Fruit fly (Drosophila melanogaster) whole organism, prepupa: ENCODE data around the gene CG10140.

Experiments used
- Blimp-1 ChIP-seq: fragments of 200-800 bp; sonication (Bioruptor generic); optimal IDR thresholded peaks from 3 replicates; lab custom pipeline; 2017; ENCODE audit warnings: missing biosample characterization, missing genetic modification characterization, mild to moderate bottlenecking, moderate library complexity, missing genetic modification reagents
- CG10631 ChIP-seq: fragments of 200-800 bp; sonication (Bioruptor generic); optimal IDR thresholded peaks from 2 replicates; lab custom pipeline; 2016; ENCODE audit warnings: missing biosample characterization, missing genetic modification characterization
- CG10669 ChIP-seq: fragments of 200-800 bp; sonication (Bioruptor generic); optimal IDR thresholded peaks from 3 replicates; lab custom pipeline; 2018; ENCODE audit warnings: missing biosample characterization, mild to moderate bottlenecking, missing genetic modification characterization, moderate library complexity
- CG11294 ChIP-seq: fragments of 200-800 bp; sonication (Bioruptor generic); IDR thresholded peaks from 2 replicates; pipeline ENCODE4 v1.3.6; 2022; ENCODE audit warnings: missing biosample characterization, missing genetic modification characterization
- CG11902 ChIP-seq: fragments of 200-800 bp; sonication (Bioruptor generic); optimal IDR thresholded peaks from 3 replicates; lab custom pipeline; 2016; ENCODE audit warnings: missing biosample characterization, missing genetic modification characterization
- CG15336 ChIP-seq: fragments of 200-800 bp; sonication (Bioruptor generic); IDR thresholded peaks from 2 replicates; pipeline ENCODE4 v1.3.6; 2022; ENCODE audit warnings: missing biosample characterization, missing genetic modification characterization
- CG16779 ChIP-seq: fragments of 200-800 bp; sonication (Bioruptor generic); optimal IDR thresholded peaks from 3 replicates; lab custom pipeline; 2017; ENCODE audit warnings: missing biosample characterization, mild to moderate bottlenecking, missing genetic modification characterization
- CG3032 ChIP-seq: fragments of 200-800 bp; optimal IDR thresholded peaks from 2 replicates; lab custom pipeline; 2019; ENCODE audit warnings: missing biosample characterization, mild to moderate bottlenecking, missing genetic modification characterization, moderate library complexity
- CG31627 ChIP-seq: fragments of 200-800 bp; sonication (Bioruptor generic); optimal IDR thresholded peaks from 3 replicates; lab custom pipeline; 2016; ENCODE audit warnings: missing biosample characterization, missing genetic modification characterization
- CG32006 ChIP-seq: fragments of 200-800 bp; sonication (Bioruptor generic); optimal IDR thresholded peaks from 3 replicates; lab custom pipeline; 2017; ENCODE audit warnings: missing biosample characterization, mild to moderate bottlenecking, missing genetic modification characterization
- CG34406 ChIP-seq: fragments of 200-800 bp; sonication (Bioruptor generic); optimal IDR thresholded peaks from 3 replicates; lab custom pipeline; 2016; ENCODE audit warnings: missing biosample characterization, missing genetic modification characterization
- CG3919 ChIP-seq: fragments of 200-800 bp; sonication (Bioruptor generic); optimal IDR thresholded peaks from 3 replicates; lab custom pipeline; 2016; ENCODE audit warnings: missing biosample characterization, missing genetic modification characterization
- CG4318 ChIP-seq: fragments of 200-800 bp; sonication (Bioruptor generic); optimal IDR thresholded peaks from 3 replicates; lab custom pipeline; 2017; ENCODE audit warnings: missing biosample characterization, mild to moderate bottlenecking, missing genetic modification characterization
- CG6163 ChIP-seq: fragments of 200-800 bp; sonication (Bioruptor generic); IDR thresholded peaks from 3 replicates; pipeline ENCODE4 v1.3.6; 2022; ENCODE audit warnings: missing biosample characterization, missing genetic modification characterization
- CG6276 ChIP-seq: fragments of 200-800 bp; sonication (Bioruptor generic); optimal IDR thresholded peaks from 2 replicates; lab custom pipeline; 2017; ENCODE audit warnings: missing biosample characterization, mild to moderate bottlenecking, missing genetic modification characterization
- CG6792 ChIP-seq: fragments of 200-800 bp; sonication (Bioruptor generic); optimal IDR thresholded peaks from 3 replicates; lab custom pipeline; 2016; ENCODE audit warnings: missing biosample characterization, missing genetic modification characterization
- CG6808 ChIP-seq: fragments of 200-800 bp; sonication (Bioruptor generic); optimal IDR thresholded peaks from 3 replicates; lab custom pipeline; 2017; ENCODE audit warnings: missing biosample characterization, missing genetic modification characterization, mild to moderate bottlenecking, moderate library complexity, missing genetic modification reagents
- CG7368 ChIP-seq: fragments of 200-800 bp; sonication (Bioruptor generic); optimal IDR thresholded peaks from 3 replicates; lab custom pipeline; 2016; ENCODE audit warnings: missing biosample characterization, missing genetic modification characterization
- CG8119 ChIP-seq: fragments of 200-800 bp; sonication (Bioruptor generic); IDR thresholded peaks from 3 replicates; pipeline ENCODE4 v1.3.6; 2022; ENCODE audit warnings: missing biosample characterization, missing genetic modification characterization
- CG8319 ChIP-seq: fragments of 200-800 bp; sonication (Bioruptor generic); optimal IDR thresholded peaks from 3 replicates; lab custom pipeline; 2016; ENCODE audit warnings: missing biosample characterization, missing genetic modification characterization
- CG8632 ChIP-seq: fragments of 200-800 bp; sonication (Bioruptor generic); optimal IDR thresholded peaks from 3 replicates; lab custom pipeline; 2016; ENCODE audit warnings: missing biosample characterization, missing genetic modification characterization
- Eip75B ChIP-seq: fragments of 200-800 bp; sonication (Bioruptor generic); optimal IDR thresholded peaks from 3 replicates; lab custom pipeline; 2016; ENCODE audit warnings: missing biosample characterization, missing genetic modification characterization
- Eip93F ChIP-seq: fragments of 200-800 bp; sonication (Bioruptor generic); optimal IDR thresholded peaks from 2 replicates; lab custom pipeline; 2016; ENCODE audit warnings: missing biosample characterization, mild to moderate bottlenecking, missing genetic modification characterization
- Ets21C ChIP-seq: fragments of 200-800 bp; sonication (Bioruptor generic); optimal IDR thresholded peaks from 3 replicates; lab custom pipeline; 2016; ENCODE audit warnings: missing biosample characterization, missing genetic modification characterization
- Ets96B ChIP-seq: fragments of 200-800 bp; optimal IDR thresholded peaks from 2 replicates; lab custom pipeline; 2019; ENCODE audit warnings: missing biosample characterization, mild to moderate bottlenecking, missing genetic modification characterization, moderate library complexity
- Gug ChIP-seq: fragments of 200-800 bp; sonication (Bioruptor generic); IDR thresholded peaks from 2 replicates; pipeline ENCODE4 v1.3.6; 2022; ENCODE audit warnings: missing biosample characterization, missing genetic modification characterization
- Hr38 ChIP-seq: sonication (Bioruptor generic); optimal IDR thresholded peaks from 2 replicates; lab custom pipeline; 2016; ENCODE audit warnings: missing biosample characterization, missing genetic modification characterization
- Hr39 ChIP-seq: fragments of 200-800 bp; sonication (Bioruptor generic); optimal IDR thresholded peaks from 2 replicates; lab custom pipeline; 2016; ENCODE audit warnings: missing biosample characterization, missing genetic modification characterization
- Hr4 ChIP-seq: fragments of 200-800 bp; sonication (Bioruptor generic); optimal IDR thresholded peaks from 3 replicates; lab custom pipeline; 2016; ENCODE audit warnings: missing biosample characterization, missing genetic modification characterization
- Lpt ChIP-seq: fragments of 200-800 bp; sonication (Bioruptor generic); optimal IDR thresholded peaks from 3 replicates; lab custom pipeline; 2016; ENCODE audit warnings: missing biosample characterization, missing genetic modification characterization
- Met ChIP-seq: fragments of 200-800 bp; sonication (Bioruptor generic); optimal IDR thresholded peaks from 3 replicates; lab custom pipeline; 2016; ENCODE audit warnings: missing biosample characterization, missing genetic modification characterization
- OdsH ChIP-seq: fragments of 200-800 bp; sonication (Bioruptor generic); optimal IDR thresholded peaks from 3 replicates; lab custom pipeline; 2016; ENCODE audit warnings: missing biosample characterization, missing genetic modification characterization
- Smox ChIP-seq: fragments of 200-800 bp; sonication (Bioruptor generic); optimal IDR thresholded peaks from 3 replicates; lab custom pipeline; 2016; ENCODE audit warnings: missing biosample characterization, missing genetic modification characterization
- Sox14 ChIP-seq: fragments of 200-800 bp; sonication (Bioruptor generic); optimal IDR thresholded peaks from 3 replicates; lab custom pipeline; 2016; ENCODE audit warnings: missing biosample characterization, missing genetic modification characterization
- Sox15 ChIP-seq: fragments of 200-800 bp; sonication (Bioruptor generic); optimal IDR thresholded peaks from 3 replicates; lab custom pipeline; 2016; ENCODE audit warnings: missing biosample characterization, missing genetic modification characterization
- achi ChIP-seq: fragments of 200-800 bp; sonication (Bioruptor generic); optimal IDR thresholded peaks from 3 replicates; lab custom pipeline; 2016; ENCODE audit warnings: missing biosample characterization, missing genetic modification characterization
- acj6 ChIP-seq: fragments of 200-800 bp; sonication (Bioruptor generic); optimal IDR thresholded peaks from 3 replicates; lab custom pipeline; 2016; ENCODE audit warnings: missing biosample characterization, missing genetic modification characterization
- cyc ChIP-seq: fragments of 200-800 bp; sonication (Bioruptor generic); optimal IDR thresholded peaks from 3 replicates; lab custom pipeline; 2016; ENCODE audit warnings: missing biosample characterization, missing genetic modification characterization
- dac ChIP-seq: fragments of 200-800 bp; sonication (Bioruptor generic); optimal IDR thresholded peaks from 2 replicates; lab custom pipeline; 2017; ENCODE audit warnings: missing biosample characterization, mild to moderate bottlenecking, missing genetic modification characterization
- dsx ChIP-seq: fragments of 200-800 bp; optimal IDR thresholded peaks from 3 replicates; lab custom pipeline; 2019; ENCODE audit warnings: missing biosample characterization, mild to moderate bottlenecking, missing genetic modification characterization, moderate library complexity; ENCODE audit not compliant: poor library complexity, severe bottlenecking
- eg ChIP-seq: fragments of 200-800 bp; sonication (Bioruptor generic); IDR thresholded peaks from 3 replicates; pipeline ENCODE4 v1.3.6; 2022; ENCODE audit warnings: missing biosample characterization, missing genetic modification characterization
- esn ChIP-seq: fragments of 200-800 bp; sonication (Bioruptor generic); optimal IDR thresholded peaks from 2 replicates; lab custom pipeline; 2016; ENCODE audit warnings: missing biosample characterization, mild to moderate bottlenecking, missing genetic modification characterization, moderate library complexity
- fd59A ChIP-seq: fragments of 200-800 bp; sonication (Bioruptor generic); optimal IDR thresholded peaks from 2 replicates; lab custom pipeline; 2017; ENCODE audit warnings: missing biosample characterization, mild to moderate bottlenecking, missing genetic modification characterization, missing genetic modification reagents
- fd85E ChIP-seq: fragments of 200-800 bp; sonication (Bioruptor generic); optimal IDR thresholded peaks from 3 replicates; lab custom pipeline; 2016; ENCODE audit warnings: missing biosample characterization, missing genetic modification characterization
- fkh ChIP-seq: fragments of 200-800 bp; sonication (Bioruptor generic); optimal IDR thresholded peaks from 3 replicates; lab custom pipeline; 2017; ENCODE audit warnings: missing biosample characterization, mild to moderate bottlenecking, missing genetic modification characterization, moderate library complexity
- net ChIP-seq: fragments of 200-800 bp; sonication (Bioruptor generic); optimal IDR thresholded peaks from 3 replicates; lab custom pipeline; 2016; ENCODE audit warnings: missing biosample characterization, missing genetic modification characterization
- pdm3 ChIP-seq: fragments of 200-800 bp; sonication (Bioruptor generic); optimal IDR thresholded peaks from 3 replicates; lab custom pipeline; 2016; ENCODE audit warnings: missing biosample characterization, missing genetic modification characterization
- salr ChIP-seq, 2 experiments: fragments of 200-800 bp; sonication (Bioruptor generic); optimal IDR thresholded peaks; 3 replicates each; lab custom pipeline; 2016 to 2018; ENCODE audit warnings: missing biosample characterization in 2 of 2, missing genetic modification characterization in 2 of 2, mild to moderate bottlenecking in 1 of 2
- spab ChIP-seq: fragments of 200-800 bp; sonication (Bioruptor generic); optimal IDR thresholded peaks from 2 replicates; lab custom pipeline; 2017; ENCODE audit warnings: missing biosample characterization, mild to moderate bottlenecking, missing genetic modification characterization, missing genetic modification reagents
- svp ChIP-seq: fragments of 200-800 bp; sonication (Bioruptor generic); peaks from one replicate; lab custom pipeline; 2016; ENCODE audit warnings: missing biosample characterization, missing genetic modification characterization
- topi ChIP-seq: fragments of 200-800 bp; sonication (Bioruptor generic); optimal IDR thresholded peaks from 3 replicates; lab custom pipeline; 2016; ENCODE audit warnings: missing biosample characterization, missing genetic modification characterization
- vri ChIP-seq: fragments of 200-800 bp; sonication (Bioruptor generic); optimal IDR thresholded peaks from 3 replicates; lab custom pipeline; 2016; ENCODE audit warnings: missing biosample characterization, mild to moderate bottlenecking, missing genetic modification characterization

The CG10140 gene

dm6 chr3L:13435170-13435727 is 5.0 kb downstream of the CG10140 start, which contains the start of gene CG10713:
TSS of gene CG10713 (minus strand) at chr3L:13435229.
- TF ChIP-seq topi (GFP tag; lab: Kevin White, UChicago) (peak; percentile 0), CG15336 (GFP tag; lab: Robert Waterston, UW) (peak; percentile 69), CG6276 (GFP tag; lab: Kevin White, UChicago) (peak; percentile 76), fd59A (GFP tag; lab: Kevin White, UChicago) (no peak), CG3032 (tag; lab: Kevin White, UChicago) (peak; percentile 28), CG11902 (GFP tag; lab: Kevin White, UChicago) (no peak), Hr4 (GFP tag; lab: Kevin White, UChicago) (no peak), dsx (GFP tag; lab: Kevin White, UChicago) (no peak), CG10631 (no peak), CG8632 (no peak), Blimp-1 (GFP tag; lab: Kevin White, UChicago) (no peak), Eip93F (GFP tag; lab: Kevin White, UChicago) (no peak), CG6792 (no peak), svp (GFP tag; lab: Kevin White, UChicago) (no peak), salr (GFP tag; optimal IDR thresholded peaks at IDR 0.05; lab: Kevin White, UChicago) (no peak), net (GFP tag; lab: Kevin White, UChicago) (peak; percentile 29), Smox (GFP tag; lab: Kevin White, UChicago) (no peak), spab (GFP tag; lab: Kevin White, UChicago) (peak; percentile 41), achi (GFP tag; lab: Kevin White, UChicago) (no peak), OdsH (GFP tag; lab: Kevin White, UChicago) (no peak), CG10669 (GFP tag; lab: Kevin White, UChicago) (peak; percentile 60), CG8119 (GFP tag; lab: Robert Waterston, UW) (peak; percentile 67; the same call in 2 of the 3 replicates), Eip75B (GFP tag; lab: Kevin White, UChicago) (no peak), Ets96B (tag; lab: Kevin White, UChicago) (peak; percentile 53), CG11294 (no peak; the same call in 1 of the 2 replicates), CG7368 (GFP tag; lab: Kevin White, UChicago) (peak; percentile 44), CG8319 (GFP tag; lab: Kevin White, UChicago) (no peak), pdm3 (no peak), CG32006 (peak; percentile 61), CG16779 (tag; lab: Kevin White, UChicago) (peak; percentile 65), CG6163 (GFP tag; lab: Robert Waterston, UW) (peak; percentile 79), Lpt (GFP tag; lab: Kevin White, UChicago) (peak; percentile 47), CG31627 (GFP tag; lab: Kevin White, UChicago) (no peak), acj6 (no peak), Met (GFP tag; lab: Kevin White, UChicago) (no peak), esn (GFP tag; lab: Kevin White, UChicago) (no peak), eg (GFP tag; lab: Robert Waterston, UW) (peak; percentile 87), Hr38 (no peak), Ets21C (GFP tag; lab: Kevin White, UChicago) (no peak), Sox14 (GFP tag; lab: Kevin White, UChicago) (peak; percentile 13), vri (GFP tag; lab: Kevin White, UChicago) (no peak), fd85E (GFP tag; lab: Kevin White, UChicago) (no peak), CG3919 (peak; percentile 40), Hr39 (GFP tag; lab: Kevin White, UChicago) (no peak), Sox15 (GFP tag; lab: Kevin White, UChicago) (no peak), cyc (no peak), CG6808 (GFP tag; lab: Kevin White, UChicago) (peak; percentile 62), CG34406 (GFP tag; lab: Kevin White, UChicago) (no peak), CG4318 (GFP tag; lab: Kevin White, UChicago) (no peak), dac (GFP tag; lab: Kevin White, UChicago) (peak; percentile 28), Gug (peak; percentile 21; the same call in 1 of the 2 replicates), fkh (GFP tag; lab: Kevin White, UChicago) (no peak)
